Worm (Caenorhabditis elegans) whole organism, L4/young adult: ENCODE results near the gene E03H12.5.
"Not testable (repeated sequence)": the region's sequence is repeated elsewhere in the genome, so short reads cannot be mapped to it uniquely, and the experiment has no call there.

Experiments used
- dao-5 ChIP-seq: sonication (generic microtip); optimal IDR thresholded peaks from 2 replicates; lab custom pipeline; 2016; ENCODE audit warnings: missing genotype, missing genetic modification characterization, moderate library complexity, missing compliant biosample characterization
- him-1 ChIP-seq: sonication (generic microtip); optimal IDR thresholded peaks from 2 replicates; lab custom pipeline; 2016; ENCODE audit warnings: missing genotype, missing genetic modification reagents, missing genetic modification characterization, missing compliant biosample characterization

DNA sequence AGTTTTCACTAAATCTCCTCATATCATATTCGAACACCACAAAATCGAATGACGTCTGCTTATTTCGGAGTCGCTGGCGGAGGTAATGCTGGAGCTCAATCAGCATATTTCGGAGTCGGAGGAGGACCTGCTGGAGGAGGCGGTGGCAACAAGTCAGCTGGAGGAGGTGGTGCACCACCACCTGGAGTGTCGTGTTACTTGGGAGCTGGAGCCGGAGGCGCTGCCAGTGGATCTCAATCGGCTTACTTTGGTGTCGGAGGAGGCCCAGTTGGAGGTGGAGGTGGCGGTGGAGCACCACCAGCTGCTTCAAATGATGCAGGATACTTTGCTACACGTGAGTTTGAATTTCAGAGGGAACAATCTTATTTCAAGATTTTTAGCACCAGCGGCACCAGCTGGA is 39.4 kb downstream of the E03H12.5 start, which contains the start of gene ssq-4:
- not testable (repeated sequence) for TF ChIP-seq dao-5, him-1 (tag; lab: Kevin White, UChicago)
